Fruit fly (Drosophila melanogaster) whole organism, pupa: ENCODE measurements around the gene CG14721.

Source experiments
- CG10348 ChIP-seq: fragments of 200-800 bp; sonication (Bioruptor generic); IDR thresholded peaks from 2 replicates; pipeline ENCODE4 v1.3.6; 2022; ENCODE audit warnings: missing biosample characterization, missing genetic modification characterization
- CG12605 ChIP-seq: fragments of 200-800 bp; sonication (Bioruptor generic); IDR thresholded peaks from 2 replicates; pipeline ENCODE4 v1.3.6; 2022; ENCODE audit warnings: missing biosample characterization, missing genetic modification characterization
- CG13204 ChIP-seq: fragments of 200-800 bp; sonication (Bioruptor generic); optimal IDR thresholded peaks from 2 replicates; lab custom pipeline; 2018; ENCODE audit warnings: missing biosample characterization, mild to moderate bottlenecking, missing genetic modification characterization, moderate library complexity
- CG14655 ChIP-seq: fragments of 200-800 bp; sonication (Bioruptor generic); optimal IDR thresholded peaks from 3 replicates; lab custom pipeline; 2017; ENCODE audit warnings: mild to moderate bottlenecking, missing biosample characterization, missing genetic modification reagents, missing genetic modification characterization
- CG15710 ChIP-seq: fragments of 200-800 bp; sonication (Bioruptor generic); optimal IDR thresholded peaks from 2 replicates; lab custom pipeline; 2018; ENCODE audit warnings: missing biosample characterization, mild to moderate bottlenecking, missing genetic modification characterization, moderate library complexity
- CG17806 ChIP-seq: fragments of 200-800 bp; sonication (Bioruptor generic); optimal IDR thresholded peaks from 2 replicates; lab custom pipeline; 2018; ENCODE audit warnings: missing biosample characterization, mild to moderate bottlenecking, missing genetic modification characterization, moderate library complexity
- CG32121 ChIP-seq: fragments of 200-800 bp; sonication (Bioruptor generic); IDR thresholded peaks from 2 replicates; pipeline ENCODE4 v1.3.6; 2022; ENCODE audit warnings: missing biosample characterization, missing genetic modification characterization
- CG34367 ChIP-seq: fragments of 200-800 bp; sonication (Bioruptor generic); optimal IDR thresholded peaks from 2 replicates; lab custom pipeline; 2018; ENCODE audit warnings: missing biosample characterization, mild to moderate bottlenecking, missing genetic modification characterization
- CG4496 ChIP-seq: fragments of 200-800 bp; sonication (Bioruptor generic); IDR thresholded peaks from 3 replicates; pipeline ENCODE4 v1.3.6; 2022; ENCODE audit warnings: missing biosample characterization, missing genetic modification characterization
- CG8159 ChIP-seq: fragments of 200-800 bp; sonication (Bioruptor generic); optimal IDR thresholded peaks from 3 replicates; lab custom pipeline; 2018; ENCODE audit warnings: missing biosample characterization, mild to moderate bottlenecking, missing genetic modification characterization, moderate library complexity
- CG8301 ChIP-seq: fragments of 200-800 bp; sonication (Bioruptor generic); optimal IDR thresholded peaks from 2 replicates; lab custom pipeline; 2018; ENCODE audit warnings: missing biosample characterization, mild to moderate bottlenecking, missing genetic modification characterization
- CG9948 ChIP-seq: fragments of 200-800 bp; sonication (Bioruptor generic); optimal IDR thresholded peaks from 2 replicates; lab custom pipeline; 2018; ENCODE audit warnings: missing biosample characterization, mild to moderate bottlenecking, missing genetic modification characterization, moderate library complexity
- D1 ChIP-seq: fragments of 200-800 bp; sonication (Bioruptor generic); optimal IDR thresholded peaks from 2 replicates; lab custom pipeline; 2018; ENCODE audit warnings: missing biosample characterization, mild to moderate bottlenecking, missing genetic modification characterization, moderate library complexity
- EcR ChIP-seq: fragments of 200-800 bp; sonication (Bioruptor generic); optimal IDR thresholded peaks from 3 replicates; lab custom pipeline; 2019; ENCODE audit warnings: missing biosample characterization, missing genetic modification characterization, mild to moderate bottlenecking, moderate library complexity, missing genetic modification reagents
- Ets98B ChIP-seq: fragments of 200-800 bp; sonication (Bioruptor generic); IDR thresholded peaks from 2 replicates; pipeline ENCODE4 v1.3.6; 2022; ENCODE audit warnings: missing biosample characterization, missing genetic modification characterization
- Pif1A ChIP-seq: fragments of 200-800 bp; sonication (Bioruptor generic); optimal IDR thresholded peaks from 3 replicates; lab custom pipeline; 2016; ENCODE audit warnings: missing biosample characterization, missing genetic modification characterization
- Pif1B ChIP-seq: fragments of 200-800 bp; sonication (Bioruptor generic); optimal IDR thresholded peaks from 3 replicates; lab custom pipeline; 2016; ENCODE audit warnings: missing biosample characterization, missing genetic modification characterization
- Snoo ChIP-seq: fragments of 200-800 bp; sonication (Bioruptor generic); optimal IDR thresholded peaks from 3 replicates; lab custom pipeline; 2017; ENCODE audit warnings: missing biosample characterization, mild to moderate bottlenecking, missing genetic modification characterization, inconsistent platforms
- fd96Ca ChIP-seq: fragments of 200-800 bp; sonication (Bioruptor generic); IDR thresholded peaks from 3 replicates; pipeline ENCODE4 v1.3.6; 2022; ENCODE audit warnings: missing biosample characterization, missing genetic modification characterization
- gl ChIP-seq: fragments of 200-800 bp; sonication (Bioruptor generic); optimal IDR thresholded peaks from 2 replicates; lab custom pipeline; 2018; ENCODE audit warnings: missing biosample characterization, mild to moderate bottlenecking, missing genetic modification characterization
- rn ChIP-seq: fragments of 200-800 bp; sonication (Bioruptor generic); IDR thresholded peaks from 2 replicates; pipeline ENCODE4 v1.3.6; 2022; ENCODE audit warnings: missing biosample characterization, missing genetic modification characterization

CG14721 gene

DNA sequence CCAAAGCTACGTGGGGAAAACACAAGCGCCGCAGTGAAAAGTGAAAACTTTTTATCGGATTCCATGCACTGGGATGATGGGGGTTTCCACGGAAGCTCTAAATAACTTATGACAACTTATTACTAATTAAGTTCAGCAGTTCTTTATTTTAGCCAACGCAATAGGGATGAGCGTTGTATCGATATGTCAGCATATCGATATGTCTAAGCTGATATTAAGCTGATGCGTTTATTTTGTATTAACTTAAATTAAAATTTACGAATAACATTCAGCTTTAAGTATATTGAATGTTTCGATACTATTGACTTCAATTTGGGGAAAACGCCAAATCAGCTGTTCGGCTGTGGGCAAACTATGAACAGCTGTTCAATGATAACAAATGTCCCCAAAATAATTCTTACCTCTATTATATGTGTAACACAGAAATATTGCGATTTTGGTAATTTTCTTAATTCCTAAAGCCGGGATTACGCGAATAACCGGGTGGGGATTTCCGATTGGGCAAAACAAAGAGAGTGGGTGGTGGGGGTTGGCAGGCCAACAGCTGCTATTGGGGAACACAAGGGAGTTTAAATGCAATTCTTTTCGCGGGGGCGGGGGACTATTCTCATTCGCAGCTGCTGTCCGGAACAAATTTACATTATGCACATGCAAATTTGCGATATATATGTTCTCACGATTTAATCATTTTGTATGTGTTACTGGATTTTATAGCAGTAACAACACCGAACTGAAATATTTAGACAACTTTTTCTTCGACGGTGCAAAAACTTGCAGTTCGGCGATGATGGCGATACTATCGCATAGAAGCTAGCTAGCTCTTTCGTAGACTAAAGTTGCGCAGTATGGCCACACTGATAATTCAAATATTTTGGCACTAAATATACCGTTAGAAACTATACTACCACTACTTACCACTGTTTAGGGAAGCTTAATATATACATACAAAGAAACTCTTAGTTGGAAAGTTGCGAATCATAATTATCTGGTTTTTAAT, 14.3 kb downstream of the CG14721 start, which contains the start of gene CG6923:
TSS of gene CG6923 (minus strand) at position 733 of the 997 bp plus-strand sequence.
- no peak for TF ChIP-seq CG9948 (tag; lab: Kevin White, UChicago)
- TF ChIP-seq EcR (GFP tag; lab: Kevin White, UChicago), result no peak
- TF ChIP-seq CG32121 (GFP tag; lab: Robert Waterston, UW), result no peak
- no peak for TF ChIP-seq gl
- TF ChIP-seq fd96Ca (GFP tag; lab: Robert Waterston, UW), result no peak
- no peak for TF ChIP-seq CG8301 (tag; lab: Kevin White, UChicago)
- TF ChIP-seq CG34367 (tag; lab: Kevin White, UChicago), result no peak
- TF ChIP-seq CG17806 (tag; lab: Kevin White, UChicago), result no peak
- TF ChIP-seq CG8159, result no peak
- no peak for TF ChIP-seq rn
- no peak for TF ChIP-seq Pif1B (GFP tag; lab: Kevin White, UChicago)
- TF ChIP-seq CG12605 (GFP tag; lab: Robert Waterston, UW), result no peak
- TF ChIP-seq CG15710 (tag; lab: Kevin White, UChicago), result no peak
- TF ChIP-seq Ets98B (GFP tag; lab: Robert Waterston, UW), result no peak
- no peak for TF ChIP-seq CG4496
- TF ChIP-seq Pif1A (GFP tag; lab: Kevin White, UChicago), result no peak
- no peak for TF ChIP-seq D1 (tag; lab: Kevin White, UChicago)
- no peak for TF ChIP-seq CG13204
- no peak for TF ChIP-seq CG10348 (GFP tag; lab: Robert Waterston, UW)

DNA sequence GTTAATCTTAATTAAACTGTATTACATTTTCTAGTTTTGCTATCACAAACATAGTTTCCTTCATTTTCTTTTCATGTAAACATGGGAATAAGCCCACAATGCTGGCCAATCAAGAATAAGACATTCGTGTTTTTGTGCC, 14.9 kb downstream of the CG14721 start, which contains the start of gene CG43062:
TSS of gene CG43062 (plus strand) at position 40 of the 139 bp plus-strand sequence.
- TF ChIP-seq CG15710 (tag; lab: Kevin White, UChicago) (no peak), CG10348 (GFP tag; lab: Robert Waterston, UW) (no peak), CG32121 (GFP tag; lab: Robert Waterston, UW) (no peak), rn (no peak), fd96Ca (GFP tag; lab: Robert Waterston, UW) (no peak), gl (no peak), CG17806 (tag; lab: Kevin White, UChicago) (no peak), Ets98B (GFP tag; lab: Robert Waterston, UW) (no peak), CG4496 (no peak), Pif1B (GFP tag; lab: Kevin White, UChicago) (no peak), Pif1A (GFP tag; lab: Kevin White, UChicago) (no peak), CG8301 (tag; lab: Kevin White, UChicago) (no peak), CG14655 (no peak), CG12605 (GFP tag; lab: Robert Waterston, UW) (no peak), Snoo (tag; lab: Kevin White, UChicago) (no peak), D1 (tag; lab: Kevin White, UChicago) (no peak), EcR (GFP tag; lab: Kevin White, UChicago) (no peak), CG13204 (no peak), CG8159 (no peak)

DNA sequence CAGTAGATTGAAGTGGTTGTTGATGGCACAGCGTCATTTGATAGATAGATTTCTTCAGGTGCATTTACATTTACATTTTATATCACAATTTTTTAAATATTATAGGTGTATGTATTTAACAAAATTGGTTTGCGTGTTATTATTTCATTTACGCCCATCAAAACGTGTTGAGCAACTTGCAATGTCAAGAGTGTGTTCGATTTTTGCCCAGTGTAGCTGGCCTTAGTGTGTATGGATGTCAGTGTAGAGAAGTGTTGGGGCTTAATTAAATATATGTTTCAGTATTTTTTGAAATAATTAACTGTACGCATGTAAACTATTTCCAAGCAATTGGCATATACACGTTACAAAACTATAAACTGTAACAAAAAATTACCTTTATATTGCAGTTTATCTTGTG, 16.5 kb downstream of the CG14721 start:
- TF ChIP-seq CG13204 (no peak), CG8159 (no peak), CG17806 (tag; lab: Kevin White, UChicago) (peak; percentile 4)

dm6 chr3R:11756762-11757161, 21.5 kb downstream of the CG14721 start:
- TF ChIP-seq rn (no peak), EcR (GFP tag; lab: Kevin White, UChicago) (peak; percentile 30)

DNA sequence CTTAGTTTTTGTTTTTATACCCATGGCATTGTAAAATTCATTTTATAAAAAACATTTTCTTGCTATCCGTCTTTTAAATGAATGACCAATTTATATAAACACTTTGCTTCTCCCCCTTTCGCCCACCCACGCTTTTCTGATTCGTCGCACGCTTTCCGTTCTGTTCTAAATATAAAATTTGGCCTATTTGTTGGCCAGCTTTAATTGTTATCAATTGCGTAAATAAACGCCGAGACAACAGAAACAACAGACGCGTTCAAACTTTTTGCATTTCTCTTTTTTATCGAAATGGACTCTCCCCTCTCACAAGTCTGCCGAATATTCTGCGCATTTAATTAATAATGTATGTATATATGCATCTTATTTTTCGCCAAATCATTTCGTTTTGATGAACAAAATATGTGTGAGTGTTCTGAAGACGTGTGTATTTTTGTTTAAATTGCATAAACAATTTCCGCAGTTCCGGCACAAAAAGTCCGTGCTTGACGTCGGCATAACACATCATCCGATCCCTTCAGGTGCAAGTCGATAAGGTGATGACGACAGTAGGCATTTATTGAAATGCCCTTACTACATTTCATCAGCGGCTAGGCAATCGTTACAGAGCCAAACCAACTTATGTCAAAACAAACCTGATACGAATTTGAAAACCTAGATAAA, 22.1 kb downstream of the CG14721 start:
- TF ChIP-seq CG13204 (no peak), CG15710 (tag; lab: Kevin White, UChicago) (no peak), fd96Ca (GFP tag; lab: Robert Waterston, UW) (no peak), CG14655 (no peak), CG4496 (no peak), Pif1A (GFP tag; lab: Kevin White, UChicago) (no peak), Snoo (tag; lab: Kevin White, UChicago) (no peak), gl (no peak), CG12605 (GFP tag; lab: Robert Waterston, UW) (no peak), EcR (GFP tag; lab: Kevin White, UChicago) (no peak), CG17806 (tag; lab: Kevin White, UChicago) (no peak), CG32121 (GFP tag; lab: Robert Waterston, UW) (no peak), D1 (tag; lab: Kevin White, UChicago) (no peak), CG8301 (tag; lab: Kevin White, UChicago) (no peak)

- TF ChIP-seq CG34367 (tag; lab: Kevin White, UChicago) (no peak), Pif1A (GFP tag; lab: Kevin White, UChicago) (no peak), CG14655 (no peak)
Observed at dm6 chr3R:11758160-11758506, 22.9 kb downstream of the CG14721 start.
